Worm (Caenorhabditis elegans) whole organism, mixed stage, embryonic: ENCODE measurements around the gene pho-6.

Source experiments
- M03D4.4 ChIP-seq: sonication (generic microtip); optimal IDR thresholded peaks from 2 replicates; lab custom pipeline; 2017; ENCODE audit warnings: mild to moderate bottlenecking, missing genetic modification characterization, missing compliant biosample characterization
- bed-3 ChIP-seq: fragments of 200-800 bp; sonication (Bioruptor generic); optimal IDR thresholded peaks from 3 replicates; lab custom pipeline; 2018; ENCODE audit warnings: mild to moderate bottlenecking, missing genetic modification characterization, moderate library complexity, missing compliant biosample characterization
- blmp-1 ChIP-seq: fragments of 150-350 bp; optimal IDR thresholded peaks from 2 replicates; lab custom pipeline; 2014; ENCODE audit warnings: missing biosample characterization, missing genetic modification characterization
- ceh-39 ChIP-seq: fragments of 150-350 bp; optimal IDR thresholded peaks from 2 replicates; lab custom pipeline; 2014; ENCODE audit warnings: missing biosample characterization, missing genetic modification characterization
- ceh-43 ChIP-seq: fragments of 200-800 bp; sonication (Bioruptor generic); optimal IDR thresholded peaks from 2 replicates; lab custom pipeline; 2018; ENCODE audit warnings: mild to moderate bottlenecking, missing genetic modification characterization, moderate library complexity, missing compliant biosample characterization
- ces-1 ChIP-seq: fragments of 150-350 bp; optimal IDR thresholded peaks from 2 replicates; lab custom pipeline; 2014; ENCODE audit warnings: missing biosample characterization, missing genetic modification reagents, missing genetic modification characterization
- cnd-1 ChIP-seq: fragments of 200-800 bp; sonication (Bioruptor generic); optimal IDR thresholded peaks from 2 replicates; lab custom pipeline; 2018; ENCODE audit warnings: mild to moderate bottlenecking, missing genetic modification characterization, missing compliant biosample characterization
- elt-3 ChIP-seq: fragments of 150-350 bp; optimal IDR thresholded peaks from 2 replicates; lab custom pipeline; 2014; ENCODE audit warnings: missing biosample characterization, missing genetic modification characterization
- flh-1 ChIP-seq: fragments of 200-800 bp; sonication (Bioruptor generic); optimal IDR thresholded peaks from 2 replicates; lab custom pipeline; 2018; ENCODE audit warnings: mild to moderate bottlenecking, missing genetic modification characterization, moderate library complexity, missing compliant biosample characterization
- ham-2 ChIP-seq: fragments of 200-800 bp; sonication (Bioruptor generic); optimal IDR thresholded peaks from 2 replicates; lab custom pipeline; 2018; ENCODE audit warnings: mild to moderate bottlenecking, missing genetic modification characterization, missing compliant biosample characterization
- hlh-1 ChIP-seq: fragments of 150-350 bp; optimal IDR thresholded peaks from 2 replicates; lab custom pipeline; 2014; ENCODE audit warnings: missing biosample characterization, missing genetic modification reagents, missing genetic modification characterization
- lin-13 ChIP-seq: fragments of 150-350 bp; optimal IDR thresholded peaks from 2 replicates; lab custom pipeline; 2014; ENCODE audit warnings: missing biosample characterization, missing genetic modification characterization
- lsy-2 ChIP-seq: fragments of 150-350 bp; optimal IDR thresholded peaks from 2 replicates; lab custom pipeline; 2014; ENCODE audit warnings: missing biosample characterization, missing genetic modification characterization
- mab-5 ChIP-seq: fragments of 150-350 bp; optimal IDR thresholded peaks from 2 replicates; lab custom pipeline; 2014; ENCODE audit warnings: missing biosample characterization, missing genetic modification characterization
- mep-1 ChIP-seq: fragments of 150-350 bp; optimal IDR thresholded peaks from 2 replicates; lab custom pipeline; 2017; ENCODE audit warnings: missing biosample characterization, missing genetic modification reagents, missing genetic modification characterization, inconsistent platforms
- mls-2 ChIP-seq: sonication (generic microtip); optimal IDR thresholded peaks from 2 replicates; lab custom pipeline; 2016; ENCODE audit warnings: mild to moderate bottlenecking, missing genetic modification characterization, moderate library complexity, missing compliant biosample characterization
- nhr-12 ChIP-seq: fragments of 150-350 bp; optimal IDR thresholded peaks from 2 replicates; lab custom pipeline; 2014; ENCODE audit warnings: missing biosample characterization, missing genetic modification characterization
- nhr-2 ChIP-seq: fragments of 150-350 bp; optimal IDR thresholded peaks from 2 replicates; lab custom pipeline; 2014; ENCODE audit warnings: missing biosample characterization, missing genetic modification characterization
- nhr-237 ChIP-seq: fragments of 150-350 bp; optimal IDR thresholded peaks from 2 replicates; lab custom pipeline; 2014; ENCODE audit warnings: missing biosample characterization, missing genetic modification characterization
- nhr-76 ChIP-seq: sonication (generic microtip); optimal IDR thresholded peaks from 2 replicates; lab custom pipeline; 2017; ENCODE audit warnings: missing biosample characterization, missing genetic modification characterization
- pha-4 ChIP-seq: fragments of 150-350 bp; optimal IDR thresholded peaks from 2 replicates; lab custom pipeline; 2018; ENCODE audit warnings: missing biosample characterization, missing genetic modification reagents, missing genetic modification characterization
- sem-2 ChIP-seq: fragments of 200-800 bp; sonication (Bioruptor generic); optimal IDR thresholded peaks from 2 replicates; lab custom pipeline; 2018; ENCODE audit warnings: mild to moderate bottlenecking, missing genetic modification characterization, missing compliant biosample characterization
- snpc-4 ChIP-seq: fragments of 150-350 bp; optimal IDR thresholded peaks from 2 replicates; lab custom pipeline; 2014; ENCODE audit warnings: missing biosample characterization, missing genetic modification characterization
- tbx-8 ChIP-seq: fragments of 200-800 bp; sonication (Bioruptor generic); optimal IDR thresholded peaks from 2 replicates; lab custom pipeline; 2018; ENCODE audit warnings: mild to moderate bottlenecking, missing genetic modification characterization, moderate library complexity, missing compliant biosample characterization
- unc-120 ChIP-seq: sonication (generic microtip); optimal IDR thresholded peaks from 2 replicates; lab custom pipeline; 2017; ENCODE audit warnings: missing genetic modification characterization, missing compliant biosample characterization; ENCODE audit not compliant: poor library complexity, severe bottlenecking
- unc-39 ChIP-seq: fragments of 150-350 bp; optimal IDR thresholded peaks from 2 replicates; lab custom pipeline; 2014; ENCODE audit warnings: missing biosample characterization, missing genetic modification characterization
- unc-62 ChIP-seq: fragments of 150-350 bp; optimal IDR thresholded peaks from 2 replicates; lab custom pipeline; 2014; ENCODE audit warnings: missing biosample characterization, missing genetic modification reagents, missing genetic modification characterization
- zip-8 ChIP-seq: fragments of 150-350 bp; optimal IDR thresholded peaks from 2 replicates; lab custom pipeline; 2014; ENCODE audit warnings: missing biosample characterization, missing genetic modification characterization
- ztf-11 ChIP-seq: fragments of 150-350 bp; optimal IDR thresholded peaks from 2 replicates; lab custom pipeline; 2014; ENCODE audit warnings: missing biosample characterization, missing genetic modification characterization

Gene pho-6

ce11 chrV:8394357-8394850 is at the start of gene pho-6, which contains the start of gene F52E1.3:
pho-6 (minus strand) TSS chrV:8394457.
F52E1.3 (plus strand) TSS chrV:8394800.
- TF ChIP-seq blmp-1 (no peak), mep-1 (no peak), nhr-76 (no peak), cnd-1 (tag; lab: Kevin White, UChicago) (no peak), lsy-2 (tag; lab: Kevin White, UChicago) (no peak), nhr-237 (tag; lab: Kevin White, UChicago) (no peak), mls-2 (tag; lab: Kevin White, UChicago) (no peak), sem-2 (GFP tag; lab: Kevin White, UChicago) (no peak), tbx-8 (GFP tag; lab: Kevin White, UChicago) (no peak), lin-13 (tag; lab: Kevin White, UChicago) (no peak), M03D4.4 (no peak), ham-2 (GFP tag; lab: Kevin White, UChicago) (no peak), flh-1 (GFP tag; lab: Kevin White, UChicago) (no peak), ces-1 (GFP tag; lab: Kevin White, UChicago) (no peak), nhr-12 (tag; lab: Kevin White, UChicago) (no peak), pha-4 (tag; lab: Kevin White, UChicago) (no peak), ztf-11 (tag; lab: Kevin White, UChicago) (no peak), snpc-4 (tag; lab: Kevin White, UChicago) (no peak), elt-3 (tag; lab: Kevin White, UChicago) (no peak), unc-62 (GFP tag; lab: Kevin White, UChicago) (no peak)
- TF ChIP-seq, all 35 proteins: peak for 0

DNA sequence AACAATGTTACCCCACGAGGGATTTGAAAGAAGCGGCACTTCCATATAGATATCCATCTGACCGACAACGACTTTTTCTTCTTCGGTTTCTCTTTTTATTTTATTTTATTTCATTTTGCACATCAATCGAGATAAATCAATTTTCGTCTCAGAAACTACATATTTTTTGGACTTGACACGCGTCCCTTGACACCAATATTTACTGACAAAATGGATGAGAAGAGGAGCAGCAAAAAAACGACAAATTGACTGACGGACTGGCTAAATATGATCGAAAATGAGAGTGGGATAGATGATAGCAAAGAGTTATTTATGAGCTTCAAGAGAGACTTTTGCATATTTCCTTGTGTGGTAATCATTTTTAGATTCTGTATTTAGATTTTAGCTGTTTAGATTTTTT is 43.1 kb upstream of the pho-6 start:
- no peak for TF ChIP-seq ceh-39 (tag; lab: Kevin White, UChicago)
- TF ChIP-seq ces-1 (GFP tag; lab: Kevin White, UChicago) = peak; percentile 19

DNA sequence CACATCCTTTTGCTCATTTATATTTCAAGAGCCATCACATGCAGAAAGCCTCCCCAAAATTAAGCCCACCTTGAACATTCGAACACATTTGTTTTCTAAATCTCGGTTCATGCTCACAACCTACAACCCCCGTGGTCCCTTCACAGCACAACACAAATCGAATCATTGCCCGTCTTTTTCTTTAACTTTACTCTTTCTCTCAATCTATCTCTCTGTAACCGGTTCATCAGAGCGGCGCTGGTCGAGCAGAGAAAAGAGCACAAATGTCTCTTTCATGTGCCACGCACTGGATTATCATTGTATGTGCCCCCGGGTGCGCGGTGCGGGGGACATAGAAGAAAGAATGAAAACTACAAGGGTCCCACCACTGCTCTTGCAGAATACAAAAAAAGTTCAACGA is 41.0 kb upstream of the pho-6 start:
- TF ChIP-seq ces-1 (GFP tag; lab: Kevin White, UChicago) (peak; percentile 82), elt-3 (tag; lab: Kevin White, UChicago) (no peak)

DNA sequence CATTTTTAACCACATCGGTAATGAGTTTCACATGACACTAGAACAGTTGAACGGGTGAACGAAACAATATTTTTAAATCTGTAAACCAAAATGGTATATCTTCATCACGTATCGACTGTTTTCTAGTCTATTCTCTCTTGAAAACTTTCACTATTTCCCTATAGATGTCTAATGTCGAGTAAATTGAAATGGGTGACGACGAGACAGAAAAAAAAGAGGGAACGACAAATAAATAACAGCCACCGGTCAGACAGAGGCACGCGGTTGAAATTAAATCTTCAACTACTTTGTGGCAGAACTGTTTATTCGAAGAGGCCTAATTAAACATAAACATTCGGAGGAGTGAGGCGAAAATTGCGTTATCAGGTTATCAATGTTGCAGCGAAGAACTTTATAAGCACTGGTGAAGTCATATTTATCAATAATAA is 40.2 kb upstream of the pho-6 start:
- TF ChIP-seq nhr-12 (tag; lab: Kevin White, UChicago) = no peak
- TF ChIP-seq lsy-2 (tag; lab: Kevin White, UChicago) = no peak
- no peak for TF ChIP-seq mls-2 (tag; lab: Kevin White, UChicago)
- no peak for TF ChIP-seq unc-120 (tag; lab: Kevin White, UChicago)
- no peak for TF ChIP-seq zip-8 (tag; lab: Kevin White, UChicago)
- no peak for TF ChIP-seq ham-2 (GFP tag; lab: Kevin White, UChicago)
- no peak for TF ChIP-seq bed-3 (GFP tag; lab: Kevin White, UChicago)
- no peak for TF ChIP-seq nhr-2 (tag; lab: Kevin White, UChicago)
- TF ChIP-seq mep-1 = no peak
- no peak for TF ChIP-seq snpc-4 (tag; lab: Kevin White, UChicago)
- no peak for TF ChIP-seq unc-39 (tag; lab: Kevin White, UChicago)
- no peak for TF ChIP-seq mab-5

- TF ChIP-seq unc-120 (tag; lab: Kevin White, UChicago) (peak; percentile 2), nhr-12 (tag; lab: Kevin White, UChicago) (no peak), ces-1 (GFP tag; lab: Kevin White, UChicago) (peak; percentile 78), mls-2 (tag; lab: Kevin White, UChicago) (no peak), lsy-2 (tag; lab: Kevin White, UChicago) (peak; percentile 3), zip-8 (tag; lab: Kevin White, UChicago) (no peak), ceh-43 (GFP tag; lab: Kevin White, UChicago) (no peak), blmp-1 (no peak), mep-1 (no peak), tbx-8 (GFP tag; lab: Kevin White, UChicago) (no peak), hlh-1 (tag; lab: Kevin White, UChicago) (no peak)
These were observed 34.5 kb upstream of the pho-6 start for ce11 chrV:8428585-8429414.
